Fruit fly (Drosophila melanogaster) whole organism, embryonic: ENCODE measurements around the gene QIL1.

Experiments used
- CG11085 ChIP-seq: fragments of 200-800 bp; sonication (Bioruptor generic); IDR thresholded peaks from 2 replicates; pipeline ENCODE4 v1.3.6; 2022; ENCODE audit warnings: missing biosample characterization, missing genetic modification characterization
- CG11456 ChIP-seq: fragments of 200-800 bp; sonication (Bioruptor generic); IDR thresholded peaks from 3 replicates; pipeline ENCODE4 v1.3.6; 2022; ENCODE audit warnings: missing biosample characterization, missing genetic modification characterization
- CG11723 ChIP-seq: fragments of 200-800 bp; sonication (Bioruptor generic); optimal IDR thresholded peaks from 2 replicates; lab custom pipeline; 2017; ENCODE audit warnings: missing biosample characterization, mild to moderate bottlenecking, missing genetic modification characterization
- CG12391 ChIP-seq: fragments of 200-800 bp; sonication (Bioruptor generic); optimal IDR thresholded peaks from 3 replicates; lab custom pipeline; 2018; ENCODE audit warnings: missing biosample characterization, mild to moderate bottlenecking, missing genetic modification characterization, moderate library complexity
- CG13123 ChIP-seq: fragments of 200-800 bp; sonication (Bioruptor generic); optimal IDR thresholded peaks from 2 replicates; lab custom pipeline; 2016; ENCODE audit warnings: missing biosample characterization, missing genetic modification characterization
- CG13424 ChIP-seq: fragments of 200-800 bp; sonication (Bioruptor generic); optimal IDR thresholded peaks from 2 replicates; lab custom pipeline; 2019; ENCODE audit warnings: missing biosample characterization, mild to moderate bottlenecking, missing genetic modification characterization, moderate library complexity
- CG15696 ChIP-seq: fragments of 200-800 bp; sonication (Bioruptor generic); optimal IDR thresholded peaks from 2 replicates; lab custom pipeline; 2019; ENCODE audit warnings: missing biosample characterization, mild to moderate bottlenecking, missing genetic modification characterization, moderate library complexity
- CG1647 ChIP-seq: fragments of 200-800 bp; sonication (Bioruptor generic); optimal IDR thresholded peaks from 3 replicates; lab custom pipeline; 2016; ENCODE audit warnings: missing biosample characterization, missing genetic modification characterization
- CG2889 ChIP-seq: fragments of 200-800 bp; sonication (Bioruptor generic); IDR thresholded peaks from 3 replicates; pipeline ENCODE4 v1.3.6; 2022; ENCODE audit warnings: missing biosample characterization, missing genetic modification characterization
- CG31224 ChIP-seq: fragments of 200-800 bp; sonication (Bioruptor generic); IDR thresholded peaks from 2 replicates; pipeline ENCODE4 v1.3.6; 2022; ENCODE audit warnings: missing biosample characterization, missing genetic modification characterization
- CG31365 ChIP-seq: fragments of 200-800 bp; sonication (Bioruptor generic); optimal IDR thresholded peaks from 2 replicates; lab custom pipeline; 2018; ENCODE audit warnings: missing biosample characterization, mild to moderate bottlenecking, missing genetic modification characterization
- CG34422 ChIP-seq: fragments of 200-800 bp; sonication (Bioruptor generic); IDR thresholded peaks from 3 replicates; pipeline ENCODE4 v1.3.6; 2022; ENCODE audit warnings: missing biosample characterization, missing genetic modification characterization
- CG6683 ChIP-seq: fragments of 200-800 bp; sonication (Bioruptor generic); optimal IDR thresholded peaks from 2 replicates; lab custom pipeline; 2017; ENCODE audit warnings: missing biosample characterization, mild to moderate bottlenecking, missing genetic modification characterization, missing genetic modification reagents
- CG6689 ChIP-seq: fragments of 200-800 bp; sonication (Bioruptor generic); IDR thresholded peaks from 2 replicates; pipeline ENCODE4 v1.3.6; 2022; ENCODE audit warnings: missing biosample characterization, missing genetic modification characterization
- CG6765 ChIP-seq: fragments of 200-800 bp; sonication (Bioruptor generic); optimal IDR thresholded peaks from 3 replicates; lab custom pipeline; 2017; ENCODE audit warnings: missing biosample characterization, mild to moderate bottlenecking, missing genetic modification characterization
- CG9437 ChIP-seq: fragments of 200-800 bp; sonication (Bioruptor generic); optimal IDR thresholded peaks from 2 replicates; lab custom pipeline; 2018; ENCODE audit warnings: missing biosample characterization, mild to moderate bottlenecking, missing genetic modification characterization
- CG9727 ChIP-seq: fragments of 200-800 bp; sonication (Bioruptor generic); optimal IDR thresholded peaks from 3 replicates; lab custom pipeline; 2017; ENCODE audit warnings: missing biosample characterization, mild to moderate bottlenecking, missing genetic modification characterization
- CG9876 ChIP-seq: fragments of 200-800 bp; sonication (Bioruptor generic); optimal IDR thresholded peaks from 2 replicates; lab custom pipeline; 2016; ENCODE audit warnings: missing biosample characterization, missing genetic modification characterization
- Deaf1 ChIP-seq: fragments of 200-800 bp; optimal IDR thresholded peaks from 3 replicates; lab custom pipeline; 2019; ENCODE audit warnings: missing biosample characterization, mild to moderate bottlenecking, missing genetic modification characterization, moderate library complexity
- ERR ChIP-seq: fragments of 200-800 bp; sonication (Bioruptor generic); optimal IDR thresholded peaks from 2 replicates; lab custom pipeline; 2016; ENCODE audit warnings: missing biosample characterization, missing genetic modification characterization
- Gsc ChIP-seq: fragments of 200-800 bp; sonication (Bioruptor generic); IDR thresholded peaks from 2 replicates; pipeline ENCODE4 v1.3.6; 2022; ENCODE audit warnings: missing biosample characterization, missing genetic modification characterization
- Mes4 ChIP-seq: fragments of 200-800 bp; sonication (Bioruptor generic); optimal IDR thresholded peaks from 2 replicates; lab custom pipeline; 2016; ENCODE audit warnings: missing biosample characterization, missing genetic modification characterization
- Mrtf ChIP-seq: fragments of 200-800 bp; sonication (Bioruptor generic); IDR thresholded peaks from 3 replicates; pipeline ENCODE4 v1.3.6; 2022; ENCODE audit warnings: missing biosample characterization, missing genetic modification characterization
- NFAT ChIP-seq: fragments of 200-800 bp; sonication (Bioruptor generic); IDR thresholded peaks from 2 replicates; pipeline ENCODE4 v1.3.6; 2022; ENCODE audit warnings: missing biosample characterization, missing genetic modification characterization
- Nf-YA ChIP-seq: fragments of 200-800 bp; sonication (Bioruptor generic); IDR thresholded peaks from 2 replicates; pipeline ENCODE4 v1.3.6; 2022; ENCODE audit warnings: missing biosample characterization, missing genetic modification characterization
- Ptx1 ChIP-seq: fragments of 200-800 bp; sonication (Bioruptor generic); IDR thresholded peaks from 2 replicates; pipeline ENCODE4 v1.3.6; 2022; ENCODE audit warnings: missing biosample characterization, missing genetic modification characterization
- Rx ChIP-seq: fragments of 200-800 bp; sonication (Bioruptor generic); IDR thresholded peaks from 2 replicates; pipeline ENCODE4 v1.3.6; 2022; ENCODE audit warnings: missing biosample characterization, missing genetic modification characterization
- Spps ChIP-seq: fragments of 200-800 bp; sonication (Bioruptor generic); optimal IDR thresholded peaks from 2 replicates; lab custom pipeline; 2018; ENCODE audit warnings: missing biosample characterization, mild to moderate bottlenecking, missing genetic modification characterization
- Xrp1 ChIP-seq: fragments of 200-800 bp; sonication (Bioruptor generic); IDR thresholded peaks from 2 replicates; pipeline ENCODE4 v1.3.6; 2022; ENCODE audit warnings: missing biosample characterization, missing genetic modification characterization
- btn ChIP-seq: fragments of 200-800 bp; sonication (Bioruptor generic); optimal IDR thresholded peaks from 2 replicates; lab custom pipeline; 2016; ENCODE audit warnings: missing biosample characterization, missing genetic modification characterization
- cwo ChIP-seq: fragments of 200-800 bp; sonication (Bioruptor generic); optimal IDR thresholded peaks from 3 replicates; lab custom pipeline; 2017; ENCODE audit warnings: missing biosample characterization, missing genetic modification characterization, mild to moderate bottlenecking, moderate library complexity, missing genetic modification reagents
- danr ChIP-seq: fragments of 200-800 bp; sonication (Bioruptor generic); IDR thresholded peaks from 2 replicates; pipeline ENCODE4 v1.3.6; 2022; ENCODE audit warnings: missing biosample characterization, missing genetic modification characterization
- dm ChIP-seq: fragments of 200-800 bp; sonication (Bioruptor generic); optimal IDR thresholded peaks from 3 replicates; lab custom pipeline; 2016; ENCODE audit warnings: missing biosample characterization, missing genetic modification characterization
- fd96Cb ChIP-seq: fragments of 200-800 bp; sonication (Bioruptor generic); optimal IDR thresholded peaks from 2 replicates; lab custom pipeline; 2018; ENCODE audit warnings: missing biosample characterization, mild to moderate bottlenecking, missing genetic modification characterization, moderate library complexity
- fu2 ChIP-seq: fragments of 200-800 bp; sonication (Bioruptor generic); optimal IDR thresholded peaks from 2 replicates; lab custom pipeline; 2016; ENCODE audit warnings: missing biosample characterization, missing genetic modification characterization
- gem ChIP-seq: fragments of 200-800 bp; sonication (Bioruptor generic); optimal IDR thresholded peaks from 2 replicates; lab custom pipeline; 2019; ENCODE audit warnings: missing biosample characterization, mild to moderate bottlenecking, missing genetic modification characterization, moderate library complexity
- ham ChIP-seq: fragments of 200-800 bp; sonication (Bioruptor generic); IDR thresholded peaks from 2 replicates; pipeline ENCODE4 v1.3.6; 2022; ENCODE audit warnings: missing biosample characterization, missing genetic modification characterization
- hkb ChIP-seq, 2 experiments: fragments of 200-800 bp in 1 of 2; fragments of >200 bp in 1 of 2; sonication (Bioruptor generic) in 1 of 2; IDR thresholded peaks in 1 of 2; optimal IDR thresholded peaks in 1 of 2; 2 replicates each; pipeline versions ENCODE4 v1.3.6 to Lab custom; 2017 to 2022; ENCODE audit warnings: missing biosample characterization in 1 of 2, missing genetic modification characterization in 1 of 2
- insv ChIP-seq, 2 experiments: fragments of 200-800 bp; sonication (Bioruptor generic); optimal IDR thresholded peaks; 3 replicates each; lab custom pipeline; 2016 to 2018; ENCODE audit warnings: missing biosample characterization in 2 of 2, missing genetic modification characterization in 2 of 2
- klu ChIP-seq: fragments of 200-800 bp; sonication (Bioruptor generic); IDR thresholded peaks from 2 replicates; pipeline ENCODE4 v1.3.6; 2022; ENCODE audit warnings: missing biosample characterization, missing genetic modification characterization
- knrl ChIP-seq: fragments of 200-800 bp; sonication (Bioruptor generic); IDR thresholded peaks from 3 replicates; pipeline ENCODE4 v1.3.6; 2022; ENCODE audit warnings: missing biosample characterization, missing genetic modification characterization; ENCODE audit not compliant: partially characterized antibody
- lbe ChIP-seq: fragments of 200-800 bp; sonication (Bioruptor generic); optimal IDR thresholded peaks from 2 replicates; lab custom pipeline; 2016; ENCODE audit warnings: missing biosample characterization, mild to moderate bottlenecking, missing genetic modification characterization
- lmd ChIP-seq: fragments of 200-800 bp; sonication (Bioruptor generic); IDR thresholded peaks from 2 replicates; pipeline ENCODE4 v1.3.6; 2022; ENCODE audit warnings: missing biosample characterization, missing genetic modification characterization
- lola ChIP-seq, 3 experiments: fragments of >200 bp in 2 of 3; fragments of 200-800 bp in 1 of 3; sonication (Bioruptor generic) in 1 of 3; optimal IDR thresholded peaks; 2 replicates each; lab custom pipeline; 2017 to 2019; ENCODE audit warnings: missing biosample characterization in 3 of 3, missing genetic modification characterization in 3 of 3, mild to moderate bottlenecking in 1 of 3, moderate library complexity in 1 of 3
- org-1 ChIP-seq: fragments of 200-800 bp; sonication (Bioruptor generic); optimal IDR thresholded peaks from 2 replicates; lab custom pipeline; 2017; ENCODE audit warnings: missing biosample characterization, missing genetic modification characterization
- otp ChIP-seq: fragments of 200-800 bp; sonication (Bioruptor generic); IDR thresholded peaks from 3 replicates; pipeline ENCODE4, ENCODE4 v1.3.6; 2022; ENCODE audit warnings: missing biosample characterization, missing genetic modification characterization
- pnt ChIP-seq: fragments of 200-800 bp; sonication (Bioruptor generic); optimal IDR thresholded peaks from 3 replicates; lab custom pipeline; 2016; ENCODE audit warnings: missing biosample characterization, missing genetic modification characterization
- sr ChIP-seq: fragments of 200-800 bp; sonication (Bioruptor generic); IDR thresholded peaks from 3 replicates; pipeline ENCODE4 v1.3.6; 2022; ENCODE audit warnings: missing biosample characterization, missing genetic modification characterization
- tin ChIP-seq: fragments of 200-800 bp; sonication (Bioruptor generic); optimal IDR thresholded peaks from 3 replicates; lab custom pipeline; 2016; ENCODE audit warnings: missing biosample characterization, missing genetic modification characterization
- z ChIP-seq: fragments of 200-800 bp; sonication (Bioruptor generic); IDR thresholded peaks from 3 replicates; pipeline ENCODE4 v1.3.6; 2022; ENCODE audit warnings: missing biosample characterization, missing genetic modification characterization

QIL1 gene

DNA sequence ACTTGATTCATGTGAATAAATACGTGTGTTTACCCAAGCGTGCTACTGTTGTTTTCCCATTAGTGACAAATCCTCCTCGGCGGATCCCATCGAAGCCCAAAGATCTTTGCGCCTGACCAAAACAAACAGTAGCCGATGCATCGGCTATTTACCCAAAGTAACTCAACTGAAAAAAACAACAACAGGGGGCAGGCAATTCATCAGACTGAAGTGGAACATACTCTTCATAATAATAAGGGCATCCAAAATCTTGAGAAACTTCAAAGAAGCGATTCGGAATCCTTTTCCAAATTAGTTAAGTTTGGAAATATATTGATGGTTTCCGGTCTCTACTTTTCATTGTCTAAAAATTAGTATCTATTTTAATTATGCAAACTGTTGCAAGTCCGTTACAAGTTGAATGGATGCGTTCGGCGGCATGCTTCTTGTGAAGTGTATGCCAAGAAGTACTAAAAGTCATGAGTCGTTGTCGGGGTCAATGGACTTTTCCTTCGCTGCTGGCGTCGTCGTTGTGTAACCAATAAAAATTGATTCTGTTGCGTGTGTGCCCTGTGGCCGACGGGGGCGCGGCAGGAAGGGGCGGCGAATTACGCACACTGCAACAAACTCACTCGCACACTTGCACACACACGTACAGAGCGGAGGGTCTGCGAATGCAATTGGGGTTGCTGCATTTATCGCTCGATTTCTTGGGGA is 29.7 kb downstream of the QIL1 start (continued):
- TF ChIP-seq tin = no peak
- TF ChIP-seq CG15696 (tag; lab: Kevin White, UChicago) = peak; percentile 24
- no peak for TF ChIP-seq cwo
- peak; percentile 38 for TF ChIP-seq pnt (GFP tag; lab: Kevin White, UChicago)
- peak; percentile 29; the same call in 1 of the 2 replicates for TF ChIP-seq Ptx1 (GFP tag; lab: Robert Waterston, UW)
- peak; percentile 29; the same call in 1 of the 3 replicates for TF ChIP-seq z (GFP tag; lab: Robert Waterston, UW)
- no peak for TF ChIP-seq NFAT (GFP tag; lab: Robert Waterston, UW)
- TF ChIP-seq Deaf1 (tag; lab: Kevin White, UChicago) = no peak
- peak; percentile 25 for TF ChIP-seq lbe
- 0 out of 2 replicates have a peak, but pooled peaks have one; percentile 32 for TF ChIP-seq CG6689
- TF ChIP-seq CG12391 (tag; lab: Kevin White, UChicago) = peak; percentile 52
- TF ChIP-seq Gsc = no peak
- no peak for TF ChIP-seq ERR (GFP tag; lab: Kevin White, UChicago)
- 0 out of 2 replicates have a peak, but pooled peaks have one; percentile 15 for TF ChIP-seq danr (GFP tag; lab: Robert Waterston, UW)
- TF ChIP-seq CG1647 (GFP tag; lab: Kevin White, UChicago) = no peak
- no peak for TF ChIP-seq CG9437 (GFP tag; lab: Kevin White, UChicago)
- no peak for TF ChIP-seq fu2
- no peak for TF ChIP-seq insv (GFP tag; optimal IDR thresholded peaks at IDR 0.05; lab: Kevin White, UChicago)
- no peak for TF ChIP-seq otp (GFP tag; lab: Robert Waterston, UW)
- TF ChIP-seq Mes4 (GFP tag; lab: Kevin White, UChicago) = no peak
- TF ChIP-seq org-1 (GFP tag; lab: Kevin White, UChicago) = no peak
- TF ChIP-seq CG9727 (GFP tag; lab: Kevin White, UChicago) = peak; percentile 4
- TF ChIP-seq ham (GFP tag; lab: Robert Waterston, UW) = no peak
- TF ChIP-seq knrl (GFP tag; lab: Robert Waterston, UW) = no peak
- peak; percentile 47 for TF ChIP-seq gem (tag; lab: Kevin White, UChicago)
- TF ChIP-seq Nf-YA = no peak
- no peak for TF ChIP-seq CG11456 (GFP tag; lab: Robert Waterston, UW)
- no peak for TF ChIP-seq hkb (optimal IDR thresholded peaks at IDR 0.05; lab: Kevin White, UChicago)
- TF ChIP-seq hkb (GFP tag; IDR thresholded peaks at IDR 0.05; lab: Robert Waterston, UW) = no peak
- TF ChIP-seq lmd = peak; percentile 29; the same call in 1 of the 2 replicates
- TF ChIP-seq CG31365 (tag; lab: Kevin White, UChicago) = no peak
- no peak for TF ChIP-seq CG31224 (GFP tag; lab: Robert Waterston, UW)
- no peak for TF ChIP-seq sr
- TF ChIP-seq lola (GFP tag; optimal IDR thresholded peaks at IDR 0.05; lab: Kevin White, UChicago) = peak in 1 of 3 experiments; percentile 58
- no peak for TF ChIP-seq btn
- peak; percentile 59; the same call in 1 of the 2 replicates for TF ChIP-seq Xrp1 (GFP tag; lab: Robert Waterston, UW)
- no peak for TF ChIP-seq CG9876 (GFP tag; lab: Kevin White, UChicago)
- no peak for TF ChIP-seq CG2889
- no peak for TF ChIP-seq CG13123 (GFP tag; lab: Kevin White, UChicago)
- peak; percentile 53 for TF ChIP-seq fd96Cb (tag; lab: Kevin White, UChicago)
- no peak for TF ChIP-seq CG11085 (GFP tag; lab: Robert Waterston, UW)
- TF ChIP-seq klu = no peak
- TF ChIP-seq dm (GFP tag; lab: Kevin White, UChicago) = peak; percentile 9
- no peak for TF ChIP-seq Rx (GFP tag; lab: Robert Waterston, UW)
- TF ChIP-seq CG11723 (GFP tag; lab: Kevin White, UChicago) = no peak
- TF ChIP-seq Spps (tag; lab: Kevin White, UChicago) = peak; percentile 21
- TF ChIP-seq CG34422 (GFP tag; lab: Robert Waterston, UW) = no peak
- no peak for TF ChIP-seq CG6765 (GFP tag; lab: Kevin White, UChicago)
- no peak for TF ChIP-seq CG6683 (GFP tag; lab: Kevin White, UChicago)
- TF ChIP-seq Mrtf (GFP tag; lab: Robert Waterston, UW) = no peak
- no peak for TF ChIP-seq CG13424 (tag; lab: Kevin White, UChicago)
